Comparison of ENCODE assay signal across 1 fruit fly cellular context in genomic region chrX:1879606-1880110, dm6.
A peak's percentile ranks its signal among the peaks of the same experiment; 100 is the strongest.
TF ChIP-seq lines count a peak whose summit lies in the region.

CG14818 (minus strand) TSS chrX:1879774.

TF ChIP-seq in whole organism, embryonic, 481 proteins besides CTCF, POLR2A, EP300 and RAD21 (continued from another document and continues in another):
- TF ChIP-seq fd64A (GFP tag; optimal IDR thresholded peaks at IDR 0.05; lab: Kevin White, UChicago) (no peak), B-H2 (GFP tag; optimal IDR thresholded peaks at IDR 0.05; lab: Kevin White, UChicago) (peak; percentile 60), PHDP (tag; optimal IDR thresholded peaks at IDR 0.05; lab: Kevin White, UChicago) (peak; percentile 51), CG16779 (GFP tag; IDR thresholded peaks at IDR 0.05; lab: Robert Waterston, UW) (0 out of 2 replicates have a peak, but pooled peaks have one; percentile 45), CG4360 (GFP tag; IDR thresholded peaks at IDR 0.05; lab: Robert Waterston, UW) (no peak), E2f2 (GFP tag; IDR thresholded peaks at IDR 0.05; lab: Robert Waterston, UW) (peak; percentile 29), NFAT (GFP tag; IDR thresholded peaks at IDR 0.05; lab: Robert Waterston, UW) (peak; percentile 46; the same call in 1 of the 2 replicates), CG10565 (GFP tag; optimal IDR thresholded peaks at IDR 0.05; lab: Kevin White, UChicago) (no peak), CG11696 (GFP tag; IDR thresholded peaks at IDR 0.05; lab: Robert Waterston, UW) (no peak), cas (GFP tag; IDR thresholded peaks at IDR 0.05; lab: Robert Waterston, UW) (peak; percentile 51; the same call in 1 of the 2 replicates), CG7556 (GFP tag; optimal IDR thresholded peaks at IDR 0.05; lab: Kevin White, UChicago) (peak; percentile 15), CG1233 (GFP tag; optimal IDR thresholded peaks at IDR 0.05; lab: Kevin White, UChicago) (peak; percentile 38), CG10366 (GFP tag; IDR thresholded peaks at IDR 0.05; lab: Robert Waterston, UW) (peak; percentile 46), CG17328 (GFP tag; IDR thresholded peaks at IDR 0.05; lab: Robert Waterston, UW) (peak; percentile 58), unc-4 (GFP tag; IDR thresholded peaks at IDR 0.05; lab: Robert Waterston, UW; ENCODE audit: partially characterized antibody) (peak; percentile 88), pnt (GFP tag; optimal IDR thresholded peaks at IDR 0.05; lab: Kevin White, UChicago) (peak; percentile 56), Bgb (GFP tag; IDR thresholded peaks at IDR 0.05; lab: Robert Waterston, UW; ENCODE audit: partially characterized antibody) (peak; percentile 81), cg (GFP tag; optimal IDR thresholded peaks at IDR 0.05; lab: Kevin White, UChicago) (no peak), Bteb2 (GFP tag; optimal IDR thresholded peaks at IDR 0.05; lab: Kevin White, UChicago) (peak; percentile 22), emc (GFP tag; optimal IDR thresholded peaks at IDR 0.05; lab: Kevin White, UChicago) (peak; percentile 12), ranshi (GFP tag; IDR thresholded peaks at IDR 0.05; lab: Robert Waterston, UW) (peak; percentile 60; the same call in 1 of the 2 replicates), kni (GFP tag; optimal IDR thresholded peaks at IDR 0.05; lab: Kevin White, UChicago) (no peak), CG10321 (GFP tag; IDR thresholded peaks at IDR 0.05; lab: Robert Waterston, UW) (0 out of 2 replicates have a peak, but pooled peaks have one; percentile 15), caup (GFP tag; optimal IDR thresholded peaks at IDR 0.05; lab: Kevin White, UChicago; ENCODE audit: severe bottlenecking) (peak; percentile 72), Dbx (GFP tag; IDR thresholded peaks at IDR 0.05; lab: Robert Waterston, UW) (peak; percentile 72), D19A (tag; optimal IDR thresholded peaks at IDR 0.05; lab: Kevin White, UChicago) (peak; percentile 0), esg (GFP tag; conservative IDR thresholded peaks at IDR 0.05; lab: Robert Waterston, UW) (peak; percentile 31; the same call in 1 of the 2 replicates), CG11085 (GFP tag; IDR thresholded peaks at IDR 0.05; lab: Robert Waterston, UW) (0 out of 2 replicates have a peak, but pooled peaks have one; percentile 39), ems (GFP tag; optimal IDR thresholded peaks at IDR 0.05; lab: Kevin White, UChicago) (peak; percentile 38), Atf3 (GFP tag; optimal IDR thresholded peaks at IDR 0.05; lab: Kevin White, UChicago) (peak; percentile 46), CG14965 (GFP tag; optimal IDR thresholded peaks at IDR 0.05; lab: Kevin White, UChicago; ENCODE audit: borderline replicate concordance) (no peak), CG6813 (GFP tag; optimal IDR thresholded peaks at IDR 0.05; lab: Kevin White, UChicago) (peak; percentile 8), CG4854 (GFP tag; optimal IDR thresholded peaks at IDR 0.05; lab: Kevin White, UChicago) (no peak), wor (GFP tag; IDR thresholded peaks at IDR 0.05; lab: Robert Waterston, UW) (no peak), CG17912 (GFP tag; optimal IDR thresholded peaks at IDR 0.05; lab: Kevin White, UChicago) (peak; percentile 13), CG6854 (GFP tag; optimal IDR thresholded peaks at IDR 0.05; lab: Kevin White, UChicago) (no peak), Neu2 (GFP tag; optimal IDR thresholded peaks at IDR 0.05; lab: Kevin White, UChicago; ENCODE audit: borderline replicate concordance) (no peak), Meics (GFP tag; optimal IDR thresholded peaks at IDR 0.05; lab: Kevin White, UChicago) (peak; percentile 52), CG5245 (GFP tag; optimal IDR thresholded peaks at IDR 0.05; lab: Kevin White, UChicago) (peak; percentile 23), ken (GFP tag; IDR thresholded peaks at IDR 0.05; lab: Robert Waterston, UW) (peak; percentile 67; the same call in 2 of the 3 replicates), CG12659 (GFP tag; optimal IDR thresholded peaks at IDR 0.05; lab: Kevin White, UChicago) (peak; percentile 49), dm (GFP tag; optimal IDR thresholded peaks at IDR 0.05; lab: Kevin White, UChicago) (peak; percentile 25), CG34376 (GFP tag; optimal IDR thresholded peaks at IDR 0.05; lab: Kevin White, UChicago) (peak; percentile 30), nmo (GFP tag; optimal IDR thresholded peaks at IDR 0.05; lab: Kevin White, UChicago) (peak; percentile 59), D19B (GFP tag; optimal IDR thresholded peaks at IDR 0.05; lab: Kevin White, UChicago) (peak; percentile 26), corto (GFP tag; optimal IDR thresholded peaks at IDR 0.05; lab: Kevin White, UChicago) (no peak), stwl (tag; optimal IDR thresholded peaks at IDR 0.05; lab: Kevin White, UChicago) (no peak), CG4730 (GFP tag; IDR thresholded peaks at IDR 0.05; lab: Robert Waterston, UW) (peak; percentile 26; the same call in 1 of the 2 replicates), CG10654 (GFP tag; optimal IDR thresholded peaks at IDR 0.05; lab: Kevin White, UChicago) (peak; percentile 55), CG8944 (GFP tag; optimal IDR thresholded peaks at IDR 0.05; lab: Kevin White, UChicago) (peak; percentile 70), Mrtf (GFP tag; IDR thresholded peaks at IDR 0.05; lab: Robert Waterston, UW) (peak; percentile 33; the same call in 1 of the 3 replicates), CG18011 (GFP tag; optimal IDR thresholded peaks at IDR 0.05; lab: Kevin White, UChicago) (no peak), oc (tag; optimal IDR thresholded peaks at IDR 0.05; lab: Kevin White, UChicago) (no peak), CG33213 (GFP tag; optimal IDR thresholded peaks at IDR 0.05; lab: Kevin White, UChicago) (peak; percentile 70), Stat92E (GFP tag; optimal IDR thresholded peaks at IDR 0.05; lab: Kevin White, UChicago) (no peak), bcd (GFP tag; optimal IDR thresholded peaks at IDR 0.05; lab: Kevin White, UChicago) (peak; percentile 48), CG2678 (tag; optimal IDR thresholded peaks at IDR 0.05; lab: Kevin White, UChicago) (peak; percentile 72), CG11504 (tag; optimal IDR thresholded peaks at IDR 0.05; lab: Kevin White, UChicago) (no peak), dmrt11E (tag; optimal IDR thresholded peaks at IDR 0.05; lab: Kevin White, UChicago) (peak; percentile 45), CG6689 (GFP tag; IDR thresholded peaks at IDR 0.05; lab: Robert Waterston, UW) (peak; percentile 56), Dll (GFP tag; IDR thresholded peaks at IDR 0.05; lab: Robert Waterston, UW; ENCODE audit: partially characterized antibody) (peak; percentile 95), CG6254 (GFP tag; optimal IDR thresholded peaks at IDR 0.05; lab: Kevin White, UChicago) (no peak), CG8478 (optimal IDR thresholded peaks at IDR 0.05; lab: Kevin White, UChicago) (no peak), CG2120 (GFP tag; optimal IDR thresholded peaks at IDR 0.05; lab: Kevin White, UChicago) (peak; percentile 67), Mes4 (GFP tag; optimal IDR thresholded peaks at IDR 0.05; lab: Kevin White, UChicago) (peak; percentile 4), lmd (GFP tag; IDR thresholded peaks at IDR 0.05; lab: Robert Waterston, UW) (peak; percentile 72), fru (optimal IDR thresholded peaks at IDR 0.05; lab: Kevin White, UChicago) (no peak), CG4424 (GFP tag; optimal IDR thresholded peaks at IDR 0.05; lab: Kevin White, UChicago) (peak; percentile 50), eyg (GFP tag; optimal IDR thresholded peaks at IDR 0.05; lab: Kevin White, UChicago) (peak; percentile 19), CG17186 (GFP tag; optimal IDR thresholded peaks at IDR 0.05; lab: Kevin White, UChicago) (no peak), CG12104 (GFP tag; optimal IDR thresholded peaks at IDR 0.05; lab: Kevin White, UChicago) (no peak), CG11398 (GFP tag; optimal IDR thresholded peaks at IDR 0.05; lab: Kevin White, UChicago) (peak; percentile 36), CG7928 (GFP tag; optimal IDR thresholded peaks at IDR 0.05; lab: Kevin White, UChicago) (no peak), sd (tag; optimal IDR thresholded peaks at IDR 0.05; lab: Kevin White, UChicago) (no peak), Elba2 (GFP tag; optimal IDR thresholded peaks at IDR 0.05; lab: Kevin White, UChicago) (no peak), NfI (GFP tag; optimal IDR thresholded peaks at IDR 0.05; lab: Kevin White, UChicago) (peak; percentile 53), Dp (GFP tag; optimal IDR thresholded peaks at IDR 0.05; lab: Kevin White, UChicago) (no peak), Vsx1 (GFP tag; optimal IDR thresholded peaks at IDR 0.05; lab: Kevin White, UChicago) (no peak), CG31365 (tag; optimal IDR thresholded peaks at IDR 0.05; lab: Kevin White, UChicago) (no peak), CG11093 (GFP tag; IDR thresholded peaks at IDR 0.05; lab: Robert Waterston, UW) (0 out of 3 replicates have a peak, but pooled peaks have one; percentile 41), CG14860 (GFP tag; IDR thresholded peaks at IDR 0.05; lab: Robert Waterston, UW; ENCODE audit: partially characterized antibody) (peak; percentile 82), CG13123 (GFP tag; optimal IDR thresholded peaks at IDR 0.05; lab: Kevin White, UChicago) (no peak), gsb-n (tag; optimal IDR thresholded peaks at IDR 0.05; lab: Kevin White, UChicago) (no peak), tgo (GFP tag; IDR thresholded peaks at IDR 0.05; lab: Robert Waterston, UW) (peak; percentile 58; the same call in 2 of the 3 replicates), HmgZ (tag; optimal IDR thresholded peaks at IDR 0.05; lab: Kevin White, UChicago) (peak; percentile 60), CG8765 (GFP tag; IDR thresholded peaks at IDR 0.05; lab: Robert Waterston, UW) (peak; percentile 56), C15 (GFP tag; IDR thresholded peaks at IDR 0.05; lab: Robert Waterston, UW) (no peak), Xrp1 (GFP tag; IDR thresholded peaks at IDR 0.05; lab: Robert Waterston, UW) (peak; percentile 68), GATAe (GFP tag; conservative IDR thresholded peaks at IDR 0.05; lab: Robert Waterston, UW) (no peak), trem (tag; optimal IDR thresholded peaks at IDR 0.05; lab: Kevin White, UChicago) (no peak), HLH54F (GFP tag; optimal IDR thresholded peaks at IDR 0.05; lab: Kevin White, UChicago) (peak; percentile 44), bbx (GFP tag; IDR thresholded peaks at IDR 0.05; lab: Robert Waterston, UW; ENCODE audit: partially characterized antibody) (peak; percentile 74), CG15269 (tag; optimal IDR thresholded peaks at IDR 0.05; lab: Kevin White, UChicago) (peak; percentile 67), pros (GFP tag; optimal IDR thresholded peaks at IDR 0.05; lab: Kevin White, UChicago) (no peak), Hmr (GFP tag; optimal IDR thresholded peaks at IDR 0.05; lab: Kevin White, UChicago) (peak; percentile 70), exex (tag; optimal IDR thresholded peaks at IDR 0.05; lab: Kevin White, UChicago) (no peak), CG6272 (GFP tag; IDR thresholded peaks at IDR 0.05; lab: Robert Waterston, UW) (peak; percentile 50), CG13287 (GFP tag; IDR thresholded peaks at IDR 0.05; lab: Robert Waterston, UW; ENCODE audit: partially characterized antibody) (peak; percentile 87), hth (optimal IDR thresholded peaks at IDR 0.05; lab: Kevin White, UChicago) (no peak), CG16815 (GFP tag; optimal IDR thresholded peaks at IDR 0.05; lab: Kevin White, UChicago) (peak; percentile 17), Abd-B (GFP tag; optimal IDR thresholded peaks at IDR 0.05; lab: Kevin White, UChicago) (peak; percentile 79), NC2β (GFP tag; optimal IDR thresholded peaks at IDR 0.05; lab: Kevin White, UChicago) (no peak), tup (GFP tag; optimal IDR thresholded peaks at IDR 0.05; lab: Kevin White, UChicago) (no peak), CG9609 (GFP tag; optimal IDR thresholded peaks at IDR 0.05; lab: Kevin White, UChicago) (peak; percentile 64), CG14667 (GFP tag; IDR thresholded peaks at IDR 0.05; lab: Robert Waterston, UW) (0 out of 2 replicates have a peak, but pooled peaks have one; percentile 15), CG7987 (GFP tag; optimal IDR thresholded peaks at IDR 0.05; lab: Kevin White, UChicago) (no peak), Nf-YB (GFP tag; optimal IDR thresholded peaks at IDR 0.05; lab: Kevin White, UChicago) (peak; percentile 79), CG4328 (GFP tag; optimal IDR thresholded peaks at IDR 0.05; lab: Kevin White, UChicago) (peak; percentile 60), Nf-YC (tag; optimal IDR thresholded peaks at IDR 0.05; lab: Kevin White, UChicago) (peak; percentile 90), CG1603 (tag; optimal IDR thresholded peaks at IDR 0.05; lab: Kevin White, UChicago) (peak; percentile 63), tna (GFP tag; IDR thresholded peaks at IDR 0.05; lab: Robert Waterston, UW; ENCODE audit: partially characterized antibody) (peak; percentile 53; the same call in 1 of the 2 replicates), Awh (GFP tag; IDR thresholded peaks at IDR 0.05; lab: Robert Waterston, UW) (no peak), CG2889 (GFP tag; IDR thresholded peaks at IDR 0.05; lab: Robert Waterston, UW) (no peak), vfl (GFP tag; optimal IDR thresholded peaks at IDR 0.05; lab: Kevin White, UChicago) (peak; percentile 43), rib (GFP tag; IDR thresholded peaks at IDR 0.05; lab: Robert Waterston, UW) (no peak), br (optimal IDR thresholded peaks at IDR 0.05; lab: Kevin White, UChicago) (no peak), mam (GFP tag; optimal IDR thresholded peaks at IDR 0.05; lab: Kevin White, UChicago) (peak; percentile 81), CG6683 (GFP tag; optimal IDR thresholded peaks at IDR 0.05; lab: Kevin White, UChicago) (no peak), H15 (GFP tag; IDR thresholded peaks at IDR 0.05; lab: Robert Waterston, UW) (no peak; the same call in 2 of the 3 replicates), fd3F (GFP tag; optimal IDR thresholded peaks at IDR 0.05; lab: Kevin White, UChicago) (peak; percentile 48), Lpt (GFP tag; optimal IDR thresholded peaks at IDR 0.05; lab: Kevin White, UChicago) (no peak), CG15011 (GFP tag; optimal IDR thresholded peaks at IDR 0.05; lab: Kevin White, UChicago) (no peak), psq (GFP tag; optimal IDR thresholded peaks at IDR 0.05; lab: Kevin White, UChicago) (no peak), run (tag; optimal IDR thresholded peaks at IDR 0.05; lab: Kevin White, UChicago) (no peak), Ets65A (GFP tag; lab: Kevin White, UChicago) (peak; percentile 97), Ravus (GFP tag; IDR thresholded peaks at IDR 0.05; lab: Robert Waterston, UW) (no peak; the same call in 1 of the 2 replicates), CG12299 (tag; optimal IDR thresholded peaks at IDR 0.05; lab: Kevin White, UChicago) (peak; percentile 39), fd96Cb (tag; optimal IDR thresholded peaks at IDR 0.05; lab: Kevin White, UChicago) (peak; percentile 56), CG9437 (GFP tag; optimal IDR thresholded peaks at IDR 0.05; lab: Kevin White, UChicago) (peak; percentile 83), CG7372 (GFP tag; IDR thresholded peaks at IDR 0.05; lab: Robert Waterston, UW) (peak; percentile 56)
